Fruit fly (Drosophila melanogaster) whole organism, embryonic: ENCODE results near the gene CG31997.
A peak's percentile ranks its signal among the peaks of the same experiment; 100 is the strongest.

Experiments used
- Abd-B ChIP-seq: fragments of 200-800 bp; sonication (Bioruptor generic); optimal IDR thresholded peaks from 2 replicates; lab custom pipeline; 2018; ENCODE audit warnings: missing biosample characterization, mild to moderate bottlenecking, missing genetic modification characterization, moderate library complexity
- Aef1 ChIP-seq: fragments of 200-800 bp; sonication (Bioruptor generic); IDR thresholded peaks from 3 replicates; pipeline ENCODE4 v1.3.6; 2022; ENCODE audit warnings: missing biosample characterization, missing genetic modification characterization
- Asciz ChIP-seq: fragments of 200-800 bp; sonication (Bioruptor generic); optimal IDR thresholded peaks from 2 replicates; lab custom pipeline; 2017; ENCODE audit warnings: missing biosample characterization, mild to moderate bottlenecking, missing genetic modification characterization, missing genetic modification reagents
- Bdp1 ChIP-seq: fragments of 200-800 bp; sonication (Bioruptor generic); optimal IDR thresholded peaks from 3 replicates; lab custom pipeline; 2016; ENCODE audit warnings: missing biosample characterization, missing genetic modification characterization
- Bgb ChIP-seq: fragments of 200-800 bp; sonication (Bioruptor generic); IDR thresholded peaks from 2 replicates; pipeline ENCODE4 v1.3.6; 2022; ENCODE audit warnings: missing biosample characterization, missing genetic modification characterization; ENCODE audit not compliant: partially characterized antibody
- CG10267 ChIP-seq: fragments of 200-800 bp; sonication (Bioruptor generic); optimal IDR thresholded peaks from 2 replicates; lab custom pipeline; 2018; ENCODE audit warnings: missing biosample characterization, mild to moderate bottlenecking, missing genetic modification characterization, moderate library complexity
- CG11560 ChIP-seq: fragments of 200-800 bp; sonication (Bioruptor generic); IDR thresholded peaks from 3 replicates; pipeline ENCODE4 v1.3.6; 2022; ENCODE audit warnings: missing biosample characterization, missing genetic modification characterization
- CG12155 ChIP-seq: fragments of 200-800 bp; sonication (Bioruptor generic); optimal IDR thresholded peaks from 3 replicates; lab custom pipeline; 2016; ENCODE audit warnings: missing biosample characterization, missing genetic modification characterization
- CG13123 ChIP-seq: fragments of 200-800 bp; sonication (Bioruptor generic); optimal IDR thresholded peaks from 2 replicates; lab custom pipeline; 2016; ENCODE audit warnings: missing biosample characterization, missing genetic modification characterization
- CG14710 ChIP-seq: fragments of 200-800 bp; sonication (Bioruptor generic); optimal IDR thresholded peaks from 3 replicates; lab custom pipeline; 2019; ENCODE audit warnings: missing biosample characterization, mild to moderate bottlenecking, missing genetic modification characterization, moderate library complexity
- CG15011 ChIP-seq: fragments of 200-800 bp; sonication (Bioruptor generic); optimal IDR thresholded peaks from 3 replicates; lab custom pipeline; 2018; ENCODE audit warnings: missing biosample characterization, mild to moderate bottlenecking, missing genetic modification characterization
- CG17361 ChIP-seq: fragments of 200-800 bp; sonication (Bioruptor generic); IDR thresholded peaks from 3 replicates; pipeline ENCODE4 v1.3.6; 2022; ENCODE audit warnings: missing biosample characterization, missing genetic modification characterization
- CG2712 ChIP-seq: fragments of 200-800 bp; optimal IDR thresholded peaks from 3 replicates; lab custom pipeline; 2019; ENCODE audit warnings: missing biosample characterization, mild to moderate bottlenecking, missing genetic modification characterization, moderate library complexity
- CG2889 ChIP-seq: fragments of 200-800 bp; sonication (Bioruptor generic); IDR thresholded peaks from 3 replicates; pipeline ENCODE4 v1.3.6; 2022; ENCODE audit warnings: missing biosample characterization, missing genetic modification characterization
- CG3065 ChIP-seq: fragments of 200-800 bp; sonication (Bioruptor generic); optimal IDR thresholded peaks from 2 replicates; lab custom pipeline; 2016; ENCODE audit warnings: missing biosample characterization, missing genetic modification characterization
- CG31224 ChIP-seq: fragments of 200-800 bp; sonication (Bioruptor generic); IDR thresholded peaks from 2 replicates; pipeline ENCODE4 v1.3.6; 2022; ENCODE audit warnings: missing biosample characterization, missing genetic modification characterization
- CG42726 ChIP-seq: fragments of 200-800 bp; sonication (Bioruptor generic); IDR thresholded peaks from 2 replicates; pipeline ENCODE4 v1.3.6; 2022; ENCODE audit warnings: missing biosample characterization, missing genetic modification characterization; ENCODE audit not compliant: partially characterized antibody
- CG4328 ChIP-seq: fragments of 200-800 bp; sonication (Bioruptor generic); optimal IDR thresholded peaks from 3 replicates; lab custom pipeline; 2017; ENCODE audit warnings: missing biosample characterization, missing genetic modification reagents, missing genetic modification characterization
- CG6689 ChIP-seq: fragments of 200-800 bp; sonication (Bioruptor generic); IDR thresholded peaks from 2 replicates; pipeline ENCODE4 v1.3.6; 2022; ENCODE audit warnings: missing biosample characterization, missing genetic modification characterization
- CG7357 ChIP-seq: fragments of 200-800 bp; sonication (Bioruptor generic); IDR thresholded peaks from 3 replicates; pipeline ENCODE4 v1.3.6; 2022; ENCODE audit warnings: missing biosample characterization, missing genetic modification characterization
- CG8388 ChIP-seq: fragments of 200-800 bp; sonication (Bioruptor generic); optimal IDR thresholded peaks from 2 replicates; lab custom pipeline; 2019; ENCODE audit warnings: missing biosample characterization, mild to moderate bottlenecking, missing genetic modification characterization, moderate library complexity
- Dip2 ChIP-seq: fragments of 200-800 bp; sonication (Bioruptor generic); IDR thresholded peaks from 2 replicates; pipeline ENCODE4 v1.3.6; 2022; ENCODE audit warnings: missing biosample characterization, missing genetic modification characterization
- E2f1 ChIP-seq: fragments of 200-800 bp; sonication (Bioruptor generic); IDR thresholded peaks from 2 replicates; pipeline ENCODE4 v1.3.6; 2022; ENCODE audit warnings: missing biosample characterization, missing genetic modification characterization
- Hey ChIP-seq: fragments of 200-800 bp; sonication (Bioruptor generic); optimal IDR thresholded peaks from 3 replicates; lab custom pipeline; 2018; ENCODE audit warnings: missing biosample characterization, mild to moderate bottlenecking, missing genetic modification characterization
- Hmr ChIP-seq: fragments of 200-800 bp; sonication (Bioruptor generic); optimal IDR thresholded peaks from 3 replicates; lab custom pipeline; 2017; ENCODE audit warnings: mild to moderate bottlenecking, missing biosample characterization, missing genetic modification reagents, missing genetic modification characterization
- Med ChIP-seq: fragments of 200-800 bp; sonication (Bioruptor generic); peaks from one replicate; lab custom pipeline; 2016; ENCODE audit warnings: missing biosample characterization, missing genetic modification characterization, mild to moderate bottlenecking, inconsistent platforms, moderate library complexity
- Nf-YA ChIP-seq: fragments of 200-800 bp; sonication (Bioruptor generic); IDR thresholded peaks from 2 replicates; pipeline ENCODE4 v1.3.6; 2022; ENCODE audit warnings: missing biosample characterization, missing genetic modification characterization
- Nf-YB ChIP-seq: fragments of 200-800 bp; sonication (Bioruptor generic); optimal IDR thresholded peaks from 3 replicates; lab custom pipeline; 2019; ENCODE audit warnings: missing biosample characterization, mild to moderate bottlenecking, missing genetic modification characterization, moderate library complexity
- NfI ChIP-seq: fragments of 200-800 bp; sonication (Bioruptor generic); optimal IDR thresholded peaks from 3 replicates; lab custom pipeline; 2018; ENCODE audit warnings: missing biosample characterization, mild to moderate bottlenecking, missing genetic modification characterization, moderate library complexity
- Scr ChIP-seq: fragments of 200-800 bp; sonication (Bioruptor generic); IDR thresholded peaks from 2 replicates; pipeline ENCODE4 v1.3.6; 2022; ENCODE audit warnings: missing biosample characterization, missing genetic modification characterization; ENCODE audit not compliant: partially characterized antibody
- Sry-β ChIP-seq: fragments of 200-800 bp; sonication (Bioruptor generic); optimal IDR thresholded peaks from 2 replicates; lab custom pipeline; 2018; ENCODE audit warnings: missing biosample characterization, mild to moderate bottlenecking, missing genetic modification characterization, moderate library complexity
- Usf ChIP-seq: fragments of 200-800 bp; sonication (Bioruptor generic); optimal IDR thresholded peaks from 2 replicates; lab custom pipeline; 2017; ENCODE audit warnings: missing genotype, missing biosample characterization, missing genetic modification characterization
- br ChIP-seq: fragments of >200 bp; optimal IDR thresholded peaks from 2 replicates; lab custom pipeline; 2017
- btn ChIP-seq: fragments of 200-800 bp; sonication (Bioruptor generic); optimal IDR thresholded peaks from 2 replicates; lab custom pipeline; 2016; ENCODE audit warnings: missing biosample characterization, missing genetic modification characterization
- caup ChIP-seq: fragments of 200-800 bp; sonication (Bioruptor generic); optimal IDR thresholded peaks from 3 replicates; lab custom pipeline; 2017; ENCODE audit warnings: missing biosample characterization, mild to moderate bottlenecking, missing genetic modification characterization, moderate library complexity; ENCODE audit not compliant: severe bottlenecking
- chif ChIP-seq, 2 experiments: fragments of 200-800 bp; sonication (Bioruptor generic); optimal IDR thresholded peaks; 3 replicates each; lab custom pipeline; 2016; ENCODE audit warnings: missing biosample characterization in 2 of 2, missing genetic modification characterization in 2 of 2
- chm ChIP-seq: fragments of 200-800 bp; sonication (Bioruptor generic); IDR thresholded peaks from 2 replicates; pipeline ENCODE4 v1.3.6; 2022; ENCODE audit warnings: missing biosample characterization, missing genetic modification characterization
- croc ChIP-seq: fragments of 200-800 bp; sonication (Bioruptor generic); conservative IDR thresholded peaks from 3 replicates; pipeline ENCODE4 v1.3.6; 2022; ENCODE audit warnings: missing biosample characterization, missing genetic modification characterization
- esg ChIP-seq: fragments of 200-800 bp; sonication (Bioruptor generic); conservative IDR thresholded peaks from 2 replicates; pipeline ENCODE4 v1.3.6; 2022; ENCODE audit warnings: missing biosample characterization, missing genetic modification characterization
- ham ChIP-seq: fragments of 200-800 bp; sonication (Bioruptor generic); IDR thresholded peaks from 2 replicates; pipeline ENCODE4 v1.3.6; 2022; ENCODE audit warnings: missing biosample characterization, missing genetic modification characterization
- her ChIP-seq: fragments of 200-800 bp; sonication (Bioruptor generic); optimal IDR thresholded peaks from 2 replicates; lab custom pipeline; 2016; ENCODE audit warnings: missing biosample characterization, missing genetic modification characterization
- jumu ChIP-seq: fragments of 200-800 bp; sonication (Bioruptor generic); optimal IDR thresholded peaks from 3 replicates; lab custom pipeline; 2016; ENCODE audit warnings: missing biosample characterization, missing genetic modification characterization
- lilli ChIP-seq: fragments of 200-800 bp; sonication (Bioruptor generic); optimal IDR thresholded peaks from 3 replicates; lab custom pipeline; 2016; ENCODE audit warnings: missing biosample characterization, missing genetic modification characterization
- repo ChIP-seq: fragments of 200-800 bp; sonication (Bioruptor generic); optimal IDR thresholded peaks from 2 replicates; lab custom pipeline; 2016; ENCODE audit warnings: missing biosample characterization, missing genetic modification characterization
- run ChIP-seq: fragments of 200-800 bp; sonication (Bioruptor generic); optimal IDR thresholded peaks from 3 replicates; lab custom pipeline; 2018; ENCODE audit warnings: missing biosample characterization, mild to moderate bottlenecking, missing genetic modification characterization
- schlank ChIP-seq: fragments of 200-800 bp; sonication (Bioruptor generic); optimal IDR thresholded peaks from 2 replicates; lab custom pipeline; 2018; ENCODE audit warnings: missing biosample characterization, mild to moderate bottlenecking, missing genetic modification characterization
- sd ChIP-seq: fragments of 200-800 bp; sonication (Bioruptor generic); optimal IDR thresholded peaks from 3 replicates; lab custom pipeline; 2018; ENCODE audit warnings: missing biosample characterization, mild to moderate bottlenecking, missing genetic modification characterization, moderate library complexity
- slp2 ChIP-seq: fragments of 200-800 bp; sonication (Bioruptor generic); optimal IDR thresholded peaks from 2 replicates; lab custom pipeline; 2016; ENCODE audit warnings: missing biosample characterization, missing genetic modification characterization
- sna ChIP-seq: fragments of 200-800 bp; sonication (Bioruptor generic); IDR thresholded peaks from 2 replicates; pipeline ENCODE4 v1.3.6; 2022; ENCODE audit warnings: missing biosample characterization, missing genetic modification characterization; ENCODE audit not compliant: partially characterized antibody
- tup ChIP-seq: fragments of 200-800 bp; sonication (Bioruptor generic); optimal IDR thresholded peaks from 2 replicates; lab custom pipeline; 2016; ENCODE audit warnings: missing biosample characterization, mild to moderate bottlenecking, missing genetic modification characterization, moderate library complexity

CG31997 gene

dm6 chr4:179062-179919, 23.4 kb upstream of the CG31997 start, which contains the start of gene Arl4 (continued):
- peak; percentile 3 for TF ChIP-seq CG2712 (tag; lab: Kevin White, UChicago)
- peak; percentile 65 for TF ChIP-seq Med (GFP tag; lab: Kevin White, UChicago)
- no peak for TF ChIP-seq Bdp1
- TF ChIP-seq btn (GFP tag; lab: Kevin White, UChicago) = no peak
- TF ChIP-seq CG10267 (tag; lab: Kevin White, UChicago) = peak; percentile 28
- TF ChIP-seq Hmr (GFP tag; lab: Kevin White, UChicago) = no peak
- peak; percentile 47 for TF ChIP-seq Sry-β (GFP tag; lab: Kevin White, UChicago)
- no peak for TF ChIP-seq slp2 (GFP tag; lab: Kevin White, UChicago)
- TF ChIP-seq CG2889 (GFP tag; lab: Robert Waterston, UW) = no peak
- no peak for TF ChIP-seq CG6689 (GFP tag; lab: Robert Waterston, UW)
- TF ChIP-seq Nf-YB = no peak
- no peak for TF ChIP-seq repo (GFP tag; lab: Kevin White, UChicago)
- no peak for TF ChIP-seq jumu
- TF ChIP-seq CG8388 (GFP tag; lab: Kevin White, UChicago) = no peak
- TF ChIP-seq her = no peak
- TF ChIP-seq CG42726 (GFP tag; lab: Robert Waterston, UW) = no peak
- TF ChIP-seq Nf-YA (GFP tag; lab: Robert Waterston, UW) = no peak
- TF ChIP-seq Hey (tag; lab: Kevin White, UChicago) = no peak
- TF ChIP-seq tup (GFP tag; lab: Kevin White, UChicago) = no peak
- TF ChIP-seq croc (GFP tag; lab: Robert Waterston, UW) = no peak
- no peak for TF ChIP-seq Abd-B (GFP tag; lab: Kevin White, UChicago)
- TF ChIP-seq esg (GFP tag; lab: Robert Waterston, UW) = no peak
- TF ChIP-seq run (tag; lab: Kevin White, UChicago) = no peak
- TF ChIP-seq CG7357 (GFP tag; lab: Robert Waterston, UW) = peak; percentile 98
- no peak for TF ChIP-seq CG15011 (GFP tag; lab: Kevin White, UChicago)
- TF ChIP-seq NfI (GFP tag; lab: Kevin White, UChicago) = no peak
- no peak for TF ChIP-seq sna (GFP tag; lab: Robert Waterston, UW)
- no peak for TF ChIP-seq CG31224 (GFP tag; lab: Robert Waterston, UW)
- TF ChIP-seq sd = no peak
- peak; percentile 8 for TF ChIP-seq CG3065 (GFP tag; lab: Kevin White, UChicago)
- no peak for TF ChIP-seq schlank (tag; lab: Kevin White, UChicago)
- no peak for TF ChIP-seq Asciz (GFP tag; lab: Kevin White, UChicago)
- TF ChIP-seq Usf = no peak
- no peak for TF ChIP-seq chif (GFP tag; optimal IDR thresholded peaks at IDR 0.05; lab: Kevin White, UChicago)
- peak; percentile 56 for TF ChIP-seq CG14710 (tag; lab: Kevin White, UChicago)
- no peak for TF ChIP-seq CG4328 (GFP tag; lab: Kevin White, UChicago)
- TF ChIP-seq Scr = no peak; the same call in 1 of the 2 replicates
- no peak for TF ChIP-seq Dip2 (GFP tag; lab: Robert Waterston, UW)
- TF ChIP-seq ham = no peak
- no peak for TF ChIP-seq CG11560 (tag; lab: Robert Waterston, UW)
- no peak for TF ChIP-seq br (lab: Kevin White, UChicago)
- TF ChIP-seq CG17361 (GFP tag; lab: Robert Waterston, UW) = peak; percentile 60; the same call in 1 of the 3 replicates
- no peak for TF ChIP-seq CG12155 (GFP tag; lab: Kevin White, UChicago)
- TF ChIP-seq E2f1 (GFP tag; lab: Robert Waterston, UW) = no peak
- no peak for TF ChIP-seq lilli
- TF ChIP-seq CG13123 (GFP tag; lab: Kevin White, UChicago) = no peak
- no peak for TF ChIP-seq caup (GFP tag; lab: Kevin White, UChicago)
- no peak for TF ChIP-seq Bgb (GFP tag; lab: Robert Waterston, UW)
- TF ChIP-seq Aef1 (GFP tag; lab: Robert Waterston, UW) = no peak
- TF ChIP-seq chm = no peak
